Fruit fly (Drosophila melanogaster): ENCODE measurements around the gene morgue.

dm6 chr2L:4463323-4463722 is 18.8 kb upstream of the morgue start, which contains the start of the genes CG15443 and Paris:
- no peak for TF ChIP-seq Hr96 (GFP tag; optimal IDR thresholded peaks at IDR 0.05)
- TF ChIP-seq Clk (GFP tag; optimal IDR thresholded peaks at IDR 0.05), result no peak
- no peak for TF ChIP-seq kay (GFP tag; ENCODE audit: borderline replicate concordance)
- TF ChIP-seq CG7045 (GFP tag; optimal IDR thresholded peaks at IDR 0.05), result no peak
- no peak for TF ChIP-seq tj (GFP tag; optimal IDR thresholded peaks at IDR 0.05)
- TF ChIP-seq CG11617 (GFP tag; optimal IDR thresholded peaks at IDR 0.05), result no peak
- TF ChIP-seq pad (GFP tag; optimal IDR thresholded peaks at IDR 0.05), result no peak
- TF ChIP-seq CG33017 (tag; optimal IDR thresholded peaks at IDR 0.05), result no peak
- no peak for TF ChIP-seq CG7101 (tag; optimal IDR thresholded peaks at IDR 0.05)
- TF ChIP-seq cnc (optimal IDR thresholded peaks at IDR 0.05), result no peak

All from whole organism, adult.